Worm (Caenorhabditis elegans) whole organism, young adult: Measurements from ENCODE around the gene srxa-1.
A peak's percentile ranks its signal among the peaks of the same experiment; 100 is the strongest.

ENCODE experiments used
- lir-1 ChIP-seq: fragments of 200-800 bp; sonication (Bioruptor generic); conservative IDR thresholded peaks from 2 replicates; pipeline ENCODE4 v1.3.6; 2022; ENCODE audit warnings: missing genetic modification reagents, missing genetic modification characterization, missing compliant biosample characterization
- mes-4 ChIP-seq: sonication (generic microtip); optimal IDR thresholded peaks from 2 replicates; lab custom pipeline; 2016; ENCODE audit warnings: missing genotype, missing genetic modification characterization, missing compliant biosample characterization
- nfya-1 ChIP-seq: sonication (generic microtip); optimal IDR thresholded peaks from 2 replicates; lab custom pipeline; 2017; ENCODE audit warnings: antibody characterized with exemption, missing compliant biosample characterization, missing genetic modification characterization, borderline replicate concordance; ENCODE audit not compliant: insufficient read depth
- nhr-90 ChIP-seq: sonication (generic microtip); optimal IDR thresholded peaks from 2 replicates; lab custom pipeline; 2016; ENCODE audit warnings: missing genotype, mild to moderate bottlenecking, missing genetic modification characterization, missing compliant biosample characterization
- snpc-4 ChIP-seq, 5 experiments: fragments of 150-350 bp in 1 of 5; sonication (generic microtip) in 4 of 5; optimal IDR thresholded peaks; 2 replicates each; lab custom pipeline; 2014 to 2018; ENCODE audit warnings: missing genetic modification characterization in 5 of 5, missing biosample characterization in 3 of 5, antibody characterized with exemption in 2 of 5, mild to moderate bottlenecking in 2 of 5, missing compliant biosample characterization in 2 of 5, missing genotype in 2 of 5, moderate library complexity in 2 of 5, missing genetic modification reagents in 1 of 5
- unc-62 ChIP-seq: fragments of 150-350 bp; optimal IDR thresholded peaks from 2 replicates; lab custom pipeline; 2014; ENCODE audit warnings: missing biosample characterization, missing genetic modification reagents, missing genetic modification characterization
- ztf-22 ChIP-seq: fragments of 200-800 bp; sonication (Bioruptor generic); optimal IDR thresholded peaks from 2 replicates; lab custom pipeline; 2018; ENCODE audit warnings: mild to moderate bottlenecking, missing genetic modification characterization, moderate library complexity, missing compliant biosample characterization
- ztf-28 ChIP-seq: fragments of 200-800 bp; sonication (Bioruptor generic); IDR thresholded peaks from 2 replicates; pipeline ENCODE4 v1.3.6; 2022; ENCODE audit warnings: missing genetic modification reagents, missing genetic modification characterization, missing compliant biosample characterization

- TF ChIP-seq snpc-4 (GFP tag; optimal IDR thresholded peaks at IDR 0.05; lab: Kevin White, UChicago) (no peak), snpc-4 (tag; optimal IDR thresholded peaks at IDR 0.05; lab: Kevin White, UChicago) (peak in 1 of 4 experiments; percentile 6), ztf-22 (GFP tag; lab: Kevin White, UChicago) (peak; percentile 57), ztf-28 (GFP tag; lab: Robert Waterston, UW) (no peak), nfya-1 (tag; lab: Kevin White, UChicago) (no peak), lir-1 (GFP tag; lab: Robert Waterston, UW) (0 out of 2 replicates have a peak, but pooled peaks have one; percentile 12), unc-62 (peak; percentile 5), nhr-90 (tag; lab: Kevin White, UChicago) (no peak), mes-4 (tag; lab: Kevin White, UChicago) (no peak)
Measured at ce11 chrV:20712318-20712993, 19.4 kb upstream of the srxa-1 start.
